Fruit fly (Drosophila melanogaster): Measurements from ENCODE around the gene Zip99C.

The Zip99C gene

DNA sequence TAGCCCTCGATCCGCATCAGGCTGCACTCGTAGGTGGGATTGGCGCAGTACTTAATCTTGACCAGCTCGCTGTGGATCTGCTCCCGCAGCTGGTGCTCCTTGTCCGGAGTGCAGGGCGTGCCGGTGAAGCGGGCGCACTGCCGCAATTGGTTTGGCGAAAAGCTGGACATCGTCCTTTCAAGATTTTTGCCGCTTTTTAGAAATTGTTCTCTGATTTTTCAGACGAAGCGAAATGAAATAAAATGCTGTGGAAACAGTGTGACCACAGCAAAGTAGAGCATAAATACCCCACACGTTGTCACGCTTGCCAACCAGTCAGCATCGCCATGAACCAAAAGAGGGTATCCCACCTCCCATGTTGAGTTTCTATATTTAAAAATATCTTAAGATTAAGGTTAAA is 11.5 kb downstream of the Zip99C start, which contains the start of gene dgt1 (continued):
- TF ChIP-seq CG2116 (GFP tag; optimal IDR thresholded peaks at IDR 0.05): peak; percentile 29
- peak; percentile 40 for TF ChIP-seq Lhr (GFP tag; optimal IDR thresholded peaks at IDR 0.05)
- peak; percentile 52; the same call in 1 of the 3 replicates for TF ChIP-seq ci (GFP tag; IDR thresholded peaks at IDR 0.05)
- peak; percentile 7; the same call in 1 of the 2 replicates for TF ChIP-seq tna (GFP tag; IDR thresholded peaks at IDR 0.05; ENCODE audit: partially characterized antibody)
- TF ChIP-seq HmgZ (tag; optimal IDR thresholded peaks at IDR 0.05): peak; percentile 63
- no peak for TF ChIP-seq CG8944 (GFP tag; optimal IDR thresholded peaks at IDR 0.05)
- TF ChIP-seq Dref (GFP tag; IDR thresholded peaks at IDR 0.05): peak; percentile 29; the same call in 1 of the 2 replicates
- TF ChIP-seq insv (GFP tag; optimal IDR thresholded peaks at IDR 0.05): peak in 1 of 2 experiments; percentile 56
- TF ChIP-seq eve (GFP tag; optimal IDR thresholded peaks at IDR 0.05): no peak
- no peak for TF ChIP-seq CG4820 (GFP tag; optimal IDR thresholded peaks at IDR 0.05)
- no peak for TF ChIP-seq CG34224 (GFP tag; IDR thresholded peaks at IDR 0.05; ENCODE audit: partially characterized antibody)
- peak; percentile 24; the same call in 1 of the 2 replicates for TF ChIP-seq CG3847 (GFP tag; IDR thresholded peaks at IDR 0.05)
- no peak for TF ChIP-seq dati (GFP tag; IDR thresholded peaks at IDR 0.05)

DNA sequence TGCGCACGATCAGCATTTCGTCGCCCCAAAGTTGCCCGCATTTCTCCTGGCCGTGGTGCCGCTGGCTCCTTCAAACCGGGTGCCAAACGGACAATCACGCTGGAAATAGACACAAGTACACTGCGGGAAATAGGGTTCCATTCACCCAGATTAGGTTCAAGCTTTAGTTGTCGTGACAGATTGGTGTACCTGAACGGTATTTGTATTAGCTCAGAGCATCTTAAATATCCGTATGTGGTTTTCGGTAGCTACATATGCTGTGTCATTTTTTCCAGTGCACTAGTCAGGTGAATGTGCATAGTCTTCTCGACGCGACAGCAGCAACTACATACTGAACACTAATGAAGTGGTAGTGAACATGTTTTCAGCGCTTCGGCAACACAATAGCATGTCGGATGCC is 21.6 kb downstream of the Zip99C start:
- TF ChIP-seq CG11560 (tag; IDR thresholded peaks at IDR 0.05) (0 out of 3 replicates have a peak, but pooled peaks have one; percentile 13), ind (GFP tag; optimal IDR thresholded peaks at IDR 0.05) (no peak), Eip74EF (GFP tag; optimal IDR thresholded peaks at IDR 0.05) (no peak), Ptx1 (GFP tag; IDR thresholded peaks at IDR 0.05) (peak; percentile 41), Awh (GFP tag; IDR thresholded peaks at IDR 0.05) (peak; percentile 35; the same call in 1 of the 2 replicates), nerfin-2 (GFP tag; IDR thresholded peaks at IDR 0.05; ENCODE audit: partially characterized antibody) (no peak), zfh1 (GFP tag; IDR thresholded peaks at IDR 0.05) (0 out of 3 replicates have a peak, but pooled peaks have one; percentile 19), CG17328 (GFP tag; IDR thresholded peaks at IDR 0.05) (0 out of 2 replicates have a peak, but pooled peaks have one; percentile 21), dati (GFP tag; IDR thresholded peaks at IDR 0.05) (0 out of 2 replicates have a peak, but pooled peaks have one; percentile 18), esg (GFP tag; conservative IDR thresholded peaks at IDR 0.05) (0 out of 2 replicates have a peak, but pooled peaks have one; percentile 17), gt (GFP tag; IDR thresholded peaks at IDR 0.05) (no peak), row (GFP tag; IDR thresholded peaks at IDR 0.05) (0 out of 3 replicates have a peak, but pooled peaks have one; percentile 29), pan (optimal IDR thresholded peaks at IDR 0.05) (no peak), pan (GFP tag; optimal IDR thresholded peaks at IDR 0.05 in 1 of 2, IDR thresholded peaks at IDR 0.05 in 1 of 2) (peak in 1 of 2 experiments; percentile 49), Rx (GFP tag; IDR thresholded peaks at IDR 0.05) (peak; percentile 26; the same call in 1 of the 2 replicates), chif (GFP tag; optimal IDR thresholded peaks at IDR 0.05) (peak in 1 of 2 experiments; percentile 28), CG13123 (GFP tag; optimal IDR thresholded peaks at IDR 0.05) (no peak), prd (optimal IDR thresholded peaks at IDR 0.05) (no peak), prd (GFP tag; IDR thresholded peaks at IDR 0.05) (peak; percentile 69; the same call in 2 of the 3 replicates), CG34422 (GFP tag; IDR thresholded peaks at IDR 0.05) (0 out of 3 replicates have a peak, but pooled peaks have one; percentile 32), ap (GFP tag; IDR thresholded peaks at IDR 0.05) (0 out of 2 replicates have a peak, but pooled peaks have one; percentile 5), ara (GFP tag; IDR thresholded peaks at IDR 0.05) (peak; percentile 51; the same call in 1 of the 2 replicates), dysf (GFP tag; IDR thresholded peaks at IDR 0.05) (peak; percentile 38; the same call in 1 of the 3 replicates), CG31388 (GFP tag; optimal IDR thresholded peaks at IDR 0.05) (no peak), Mrtf (GFP tag; IDR thresholded peaks at IDR 0.05) (0 out of 3 replicates have a peak, but pooled peaks have one; percentile 28), slou (GFP tag; optimal IDR thresholded peaks at IDR 0.05) (no peak), hkb (optimal IDR thresholded peaks at IDR 0.05) (no peak), hkb (GFP tag; IDR thresholded peaks at IDR 0.05) (0 out of 2 replicates have a peak, but pooled peaks have one; percentile 18), Drgx (GFP tag; IDR thresholded peaks at IDR 0.05) (peak; percentile 88), CG11247 (GFP tag; IDR thresholded peaks at IDR 0.05) (0 out of 2 replicates have a peak, but pooled peaks have one; percentile 7), Med (GFP tag) (peak; percentile 74), YL-1 (GFP tag; optimal IDR thresholded peaks at IDR 0.05) (no peak), ssp (GFP tag; IDR thresholded peaks at IDR 0.05) (peak; percentile 26; the same call in 1 of the 2 replicates), dmrt11E (tag; optimal IDR thresholded peaks at IDR 0.05) (peak; percentile 24), ci (GFP tag; IDR thresholded peaks at IDR 0.05) (peak; percentile 48; the same call in 1 of the 3 replicates), CG4282 (GFP tag; optimal IDR thresholded peaks at IDR 0.05) (no peak), CG12391 (tag; optimal IDR thresholded peaks at IDR 0.05) (peak; percentile 10), pzg (GFP tag; optimal IDR thresholded peaks at IDR 0.05) (no peak)

Measured in whole organism, embryonic.